Worm (Caenorhabditis elegans): ENCODE measurements around the gene idpp-13.

idpp-13 gene

DNA sequence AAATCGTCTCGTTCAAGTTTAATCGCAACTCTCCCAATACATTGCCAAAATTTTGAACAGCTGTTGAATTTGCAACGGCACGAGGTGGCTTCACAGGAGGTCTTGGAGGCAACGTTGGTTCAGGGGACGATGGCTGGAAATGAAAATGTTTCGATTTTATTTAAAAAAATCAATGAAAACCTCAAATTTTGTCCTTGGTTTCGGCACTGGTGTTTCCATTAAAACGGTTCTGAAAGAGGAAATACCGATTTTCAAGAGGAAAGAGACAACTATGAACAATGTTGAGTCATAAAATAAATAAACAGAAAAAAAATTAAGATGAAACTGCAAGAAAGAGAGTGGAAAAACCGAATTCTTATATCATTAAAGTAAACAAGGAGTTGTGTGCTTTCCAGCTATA, 9.5 kb downstream of the idpp-13 start, which contains the start of gene F23H11.4:
Gene F23H11.4, minus strand, starts transcription at position 229 of the 400 bp plus-strand sequence.
- TF ChIP-seq jun-1 (tag; optimal IDR thresholded peaks at IDR 0.05) = no peak
- TF ChIP-seq pha-4 (tag; optimal IDR thresholded peaks at IDR 0.05) = peak; percentile 54
- TF ChIP-seq mdl-1 (tag; optimal IDR thresholded peaks at IDR 0.05) = no peak
- no peak for TF ChIP-seq hmg-11 (tag; optimal IDR thresholded peaks at IDR 0.05)

DNA sequence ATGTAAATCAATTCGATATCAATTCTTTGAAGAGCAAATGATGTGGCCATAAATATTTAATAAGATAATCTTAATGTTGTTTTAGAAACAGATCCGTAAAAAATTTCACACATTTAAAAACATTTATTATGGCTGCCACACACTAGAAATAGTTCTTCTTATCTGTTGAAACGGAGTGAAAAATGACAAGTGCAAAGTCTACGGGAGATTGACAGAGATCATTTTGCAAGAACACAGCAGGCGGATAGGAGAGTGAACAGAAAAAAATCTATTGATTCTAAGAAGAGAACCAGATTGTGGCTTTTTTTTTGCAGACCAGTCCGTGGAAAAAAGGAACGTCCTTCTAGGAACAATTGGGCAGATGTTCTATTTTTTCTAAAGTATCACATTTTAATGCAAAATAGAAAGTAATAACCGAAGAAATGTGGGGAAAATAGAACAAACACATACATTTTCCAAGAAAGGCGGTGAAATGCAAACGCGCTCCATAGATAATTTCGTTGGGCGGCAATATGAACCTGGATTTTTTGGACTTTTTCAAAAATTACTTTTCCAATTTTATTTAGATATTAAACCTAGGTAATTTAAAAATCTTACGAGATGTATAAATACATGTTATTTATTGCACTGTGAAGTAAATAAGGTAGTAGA, 15.1 kb downstream of the idpp-13 start:
- TF ChIP-seq aly-2 (tag; optimal IDR thresholded peaks at IDR 0.05) = no peak
- peak; percentile 9 for TF ChIP-seq hmg-11 (tag; optimal IDR thresholded peaks at IDR 0.05)
- no peak for TF ChIP-seq ceh-9 (tag; optimal IDR thresholded peaks at IDR 0.05)
- no peak for TF ChIP-seq ceh-16 (tag; optimal IDR thresholded peaks at IDR 0.05)
- TF ChIP-seq nhr-23 (tag; optimal IDR thresholded peaks at IDR 0.05) = peak; percentile 11
- no peak for TF ChIP-seq ztf-4 (tag; optimal IDR thresholded peaks at IDR 0.05)
- TF ChIP-seq nhr-11 (tag; optimal IDR thresholded peaks at IDR 0.05) = no peak
- TF ChIP-seq pqm-1 (tag; optimal IDR thresholded peaks at IDR 0.05) = no peak
- TF ChIP-seq unc-39 (tag; optimal IDR thresholded peaks at IDR 0.05) = no peak
- TF ChIP-seq skn-1 (tag; optimal IDR thresholded peaks at IDR 0.05) = no peak
- TF ChIP-seq zag-1 (tag; optimal IDR thresholded peaks at IDR 0.05) = no peak
- TF ChIP-seq fkh-2 (tag; optimal IDR thresholded peaks at IDR 0.05) = no peak
- no peak for TF ChIP-seq nhr-67 (tag; optimal IDR thresholded peaks at IDR 0.05)
- no peak for TF ChIP-seq lin-39 (tag; optimal IDR thresholded peaks at IDR 0.05)
- TF ChIP-seq nhr-237 (tag; optimal IDR thresholded peaks at IDR 0.05) = no peak
- peak; percentile 33 for TF ChIP-seq pha-4 (tag; optimal IDR thresholded peaks at IDR 0.05)
- TF ChIP-seq elt-1 (tag; optimal IDR thresholded peaks at IDR 0.05) = no peak
- TF ChIP-seq tbx-2 (tag; optimal IDR thresholded peaks at IDR 0.05) = no peak
- TF ChIP-seq mdl-1 (tag; optimal IDR thresholded peaks at IDR 0.05) = no peak
- TF ChIP-seq egl-27 (tag; optimal IDR thresholded peaks at IDR 0.05) = no peak
- no peak for TF ChIP-seq nhr-28 (tag; optimal IDR thresholded peaks at IDR 0.05)
- TF ChIP-seq unc-62 (GFP tag; optimal IDR thresholded peaks at IDR 0.05) = no peak
- TF ChIP-seq nfya-1 (tag; optimal IDR thresholded peaks at IDR 0.05; ENCODE audit: insufficient read depth) = no peak
- no peak for TF ChIP-seq ztf-11 (tag; optimal IDR thresholded peaks at IDR 0.05)
- peak; percentile 34 for TF ChIP-seq elt-2 (tag; optimal IDR thresholded peaks at IDR 0.05)
- TF ChIP-seq nhr-25 (tag; optimal IDR thresholded peaks at IDR 0.05) = no peak
- TF ChIP-seq lin-15B (tag; optimal IDR thresholded peaks at IDR 0.05) = peak; percentile 32

DNA sequence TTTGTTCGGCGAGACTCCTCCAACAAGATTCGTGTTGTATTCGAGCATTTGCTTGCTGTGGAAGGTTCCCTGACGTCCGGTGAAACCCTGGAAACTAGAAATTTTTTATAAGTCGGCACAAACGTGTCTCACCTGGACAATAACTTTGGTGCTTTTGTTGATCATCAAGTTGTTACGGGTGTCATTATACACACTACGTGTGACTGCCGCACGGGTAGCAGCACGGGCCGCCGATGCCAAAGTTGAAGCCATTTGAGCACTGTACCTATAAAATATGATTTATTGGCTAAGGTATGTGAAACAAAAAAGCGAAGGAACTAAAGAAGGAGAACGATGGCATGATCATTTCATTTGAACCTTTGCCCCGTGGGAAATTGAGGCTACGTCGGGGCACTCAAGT, 15.6 kb downstream of the idpp-13 start, which contains the start of gene sucl-2:
Gene sucl-2, minus strand, starts transcription at position 265 of the 400 bp plus-strand sequence.
- TF ChIP-seq egl-5 (tag; optimal IDR thresholded peaks at IDR 0.05) = no peak
- TF ChIP-seq nhr-237 (tag; optimal IDR thresholded peaks at IDR 0.05) = no peak
- TF ChIP-seq tbx-2 (tag; optimal IDR thresholded peaks at IDR 0.05) = no peak
- TF ChIP-seq ama-1 (optimal IDR thresholded peaks at IDR 0.05) = no peak
- TF ChIP-seq elt-1 (tag; optimal IDR thresholded peaks at IDR 0.05) = no peak
- no peak for TF ChIP-seq mdl-1 (tag; optimal IDR thresholded peaks at IDR 0.05)
- TF ChIP-seq nhr-23 (tag; optimal IDR thresholded peaks at IDR 0.05) = no peak
- no peak for TF ChIP-seq nhr-25 (tag; optimal IDR thresholded peaks at IDR 0.05)
- no peak for TF ChIP-seq nhr-28 (tag; optimal IDR thresholded peaks at IDR 0.05)
- no peak for TF ChIP-seq nhr-11 (tag; optimal IDR thresholded peaks at IDR 0.05)
- no peak for TF ChIP-seq snpc-4 (tag; optimal IDR thresholded peaks at IDR 0.05)
- no peak for TF ChIP-seq nfya-1 (tag; optimal IDR thresholded peaks at IDR 0.05; ENCODE audit: insufficient read depth)
- TF ChIP-seq ceh-28 (tag; optimal IDR thresholded peaks at IDR 0.05) = no peak
- no peak for TF ChIP-seq ceh-82 (tag; optimal IDR thresholded peaks at IDR 0.05)
- no peak for TF ChIP-seq ztf-11 (tag; optimal IDR thresholded peaks at IDR 0.05)
- TF ChIP-seq nhr-76 (tag; optimal IDR thresholded peaks at IDR 0.05) = no peak

DNA sequence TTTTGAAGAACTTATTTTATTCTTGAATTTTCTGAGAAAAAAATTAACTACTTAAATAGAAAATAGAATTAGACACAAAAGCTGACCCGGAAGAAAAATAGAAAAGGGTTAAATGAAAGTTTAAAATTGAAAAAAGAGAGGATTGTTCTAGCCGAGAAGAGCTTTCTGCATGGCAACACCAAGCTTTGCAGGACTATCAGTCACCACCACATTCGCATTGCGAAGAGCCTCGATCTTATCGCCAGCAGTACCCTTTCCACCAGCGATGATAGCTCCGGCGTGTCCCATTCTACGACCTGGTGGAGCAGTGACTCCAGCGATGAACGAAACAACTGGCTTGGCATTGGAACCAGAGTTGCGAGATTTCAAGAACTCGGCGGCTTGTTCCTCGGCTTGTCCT, 16.7 kb downstream of the idpp-13 start:
- TF ChIP-seq mdl-1 (tag; optimal IDR thresholded peaks at IDR 0.05) (no peak), nhr-76 (tag; optimal IDR thresholded peaks at IDR 0.05) (no peak), ceh-16 (tag; optimal IDR thresholded peaks at IDR 0.05) (no peak), snpc-4 (tag; optimal IDR thresholded peaks at IDR 0.05) (no peak), hmg-11 (tag; optimal IDR thresholded peaks at IDR 0.05) (no peak), nhr-28 (tag; optimal IDR thresholded peaks at IDR 0.05) (no peak), elt-1 (tag; optimal IDR thresholded peaks at IDR 0.05) (no peak), ztf-11 (tag; optimal IDR thresholded peaks at IDR 0.05) (no peak), nhr-23 (tag; optimal IDR thresholded peaks at IDR 0.05) (no peak), nhr-12 (tag; optimal IDR thresholded peaks at IDR 0.05) (no peak), ceh-9 (tag; optimal IDR thresholded peaks at IDR 0.05) (no peak), ZK546.5 (tag; optimal IDR thresholded peaks at IDR 0.05) (no peak), zag-1 (tag; optimal IDR thresholded peaks at IDR 0.05) (no peak), elt-3 (tag; optimal IDR thresholded peaks at IDR 0.05) (no peak), ceh-28 (tag; optimal IDR thresholded peaks at IDR 0.05) (no peak), egl-5 (tag; optimal IDR thresholded peaks at IDR 0.05) (no peak), ceh-82 (tag; optimal IDR thresholded peaks at IDR 0.05) (no peak), pha-4 (tag; optimal IDR thresholded peaks at IDR 0.05) (no peak), lin-15B (tag; optimal IDR thresholded peaks at IDR 0.05) (no peak), elt-2 (tag; optimal IDR thresholded peaks at IDR 0.05) (no peak)
